Fruit fly (Drosophila melanogaster) whole organism, larva: ENCODE measurements around the gene CG9536.
A peak's percentile ranks its signal among the peaks of the same experiment; 100 is the strongest.

Experiments used
- noc ChIP-seq: fragments of 200-800 bp; sonication (Bioruptor generic); optimal IDR thresholded peaks from 3 replicates; lab custom pipeline; 2019; ENCODE audit warnings: missing biosample characterization, mild to moderate bottlenecking, missing genetic modification characterization, moderate library complexity

CG9536 gene

DNA sequence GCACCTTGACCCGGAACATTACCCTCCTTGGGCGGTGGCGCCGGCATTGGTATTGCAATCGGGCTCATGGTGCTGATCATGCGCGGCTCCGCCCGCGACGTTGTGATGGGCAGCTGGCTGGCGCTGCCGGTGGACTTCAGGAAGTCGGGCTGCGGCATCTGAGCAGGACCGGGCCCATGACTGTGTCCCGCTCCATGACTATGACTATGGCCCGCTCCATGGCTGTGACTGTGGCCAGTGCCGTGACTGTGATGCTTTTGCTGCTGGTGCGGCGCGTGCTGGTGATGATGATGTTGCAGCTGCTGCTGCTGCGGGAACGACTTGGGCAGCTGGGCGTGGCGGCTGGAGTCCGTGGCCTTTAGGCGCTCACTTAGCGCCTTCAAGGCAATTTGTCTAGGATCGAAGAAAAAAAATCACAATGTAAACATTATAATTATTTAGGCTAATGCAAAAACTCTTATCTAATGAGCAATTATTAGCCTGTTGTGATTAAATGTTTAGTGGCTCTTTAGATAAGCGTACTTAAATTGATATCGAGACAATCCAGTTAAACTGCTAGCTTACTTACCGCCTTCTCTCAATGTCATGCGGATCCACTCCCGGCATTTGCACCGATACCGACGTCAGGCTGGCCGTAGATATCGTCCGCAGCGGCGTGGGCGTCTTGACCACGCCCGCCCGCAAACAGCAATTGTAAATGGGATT, 1.7 kb downstream of the CG9536 start:
- peak; percentile 9 for TF ChIP-seq noc

dm6 chr2L:6474298-6474697, 2.5 kb downstream of the CG9536 start:
- TF ChIP-seq noc: no peak

- TF ChIP-seq noc: peak; percentile 73
Observed at dm6 chr2L:6473076-6474037, 3.4 kb downstream of the CG9536 start, which contains the start of gene mmy. Gene mmy (minus strand): TSS chr2L:6473904.

DNA sequence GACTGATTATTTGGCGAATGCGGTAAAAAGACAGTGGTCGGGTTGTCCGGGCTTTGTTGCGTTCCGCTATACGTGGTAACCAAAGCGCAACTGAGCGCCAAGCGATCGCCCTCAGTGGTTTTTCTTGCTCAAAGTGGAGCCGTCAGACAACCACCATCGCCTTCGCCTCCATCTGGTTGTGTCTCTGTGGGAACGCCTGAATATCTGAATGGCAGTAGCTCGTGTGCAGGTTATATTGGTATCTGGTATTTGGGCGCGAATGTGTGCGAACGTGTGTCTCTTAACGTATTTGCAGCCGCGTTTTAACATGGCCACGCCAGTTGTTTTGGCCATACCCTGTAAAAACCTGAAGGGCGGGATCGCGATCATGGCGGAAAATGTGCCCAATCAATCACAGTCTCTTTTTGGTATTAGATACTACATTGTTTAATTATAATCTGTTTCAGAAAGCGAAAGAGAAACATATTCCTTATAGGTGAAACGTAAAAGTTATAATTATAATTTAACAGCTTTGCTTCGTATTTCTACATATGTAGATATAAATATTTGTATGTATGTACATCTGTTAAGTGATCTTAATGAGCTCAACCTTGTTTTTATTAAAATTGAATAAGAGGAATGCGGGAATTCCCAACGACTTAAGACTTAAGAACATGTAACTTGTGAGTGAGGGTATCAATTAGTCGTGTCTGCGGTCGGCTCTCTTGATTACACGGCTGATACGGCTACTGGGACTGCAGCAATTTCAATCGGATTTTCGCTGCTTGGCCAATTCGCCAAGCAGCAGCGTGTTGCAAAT, 4.6 kb downstream of the CG9536 start:
- peak; percentile 60 for TF ChIP-seq noc

DNA sequence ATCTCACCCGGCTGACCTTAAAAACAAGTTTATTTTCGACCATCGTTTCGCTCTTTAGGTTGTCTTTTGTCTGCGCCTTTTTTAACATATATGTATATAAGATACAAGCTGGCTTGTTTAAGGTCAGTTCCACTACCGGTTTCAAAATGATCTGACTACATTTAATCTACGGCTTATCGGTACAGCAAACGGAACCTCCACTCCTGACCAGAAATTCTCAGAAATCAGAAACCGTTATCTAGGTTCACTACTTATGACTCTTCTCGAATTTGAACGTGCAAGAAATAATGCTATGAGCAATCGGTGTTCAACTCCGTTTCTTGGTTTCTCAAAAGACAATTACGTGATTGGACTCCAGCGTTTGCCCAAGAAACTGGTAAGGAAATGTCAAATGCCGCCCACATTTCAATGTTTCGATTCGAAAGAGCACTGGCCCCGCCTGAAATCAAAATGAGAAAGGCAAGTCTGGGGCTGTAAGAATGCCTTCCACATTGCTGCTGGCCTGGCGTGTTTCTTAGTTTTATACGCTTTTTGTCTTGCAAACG, 6.6 kb downstream of the CG9536 start:
- no peak for TF ChIP-seq noc

DNA sequence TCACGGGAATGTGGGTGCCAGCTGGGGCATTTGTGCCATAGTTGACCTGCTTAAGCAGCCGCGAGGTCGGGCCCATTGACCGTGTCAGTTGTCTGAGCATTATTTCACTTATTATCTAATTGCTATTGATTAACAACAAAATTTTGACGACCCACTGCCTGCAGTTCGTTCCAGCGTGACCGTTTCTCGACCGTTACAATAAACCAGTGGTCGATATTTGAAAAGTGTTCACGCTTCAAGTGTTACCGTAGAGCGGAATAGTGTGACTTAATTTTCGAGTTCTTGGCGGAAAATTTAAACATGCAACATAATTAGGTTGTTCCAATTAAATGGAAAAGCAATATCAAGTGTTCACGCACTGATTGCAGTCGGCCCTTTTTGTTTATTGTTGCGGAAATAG, 9.3 kb downstream of the CG9536 start, which contains the start of gene HemK1:
TSS of gene HemK1 (minus strand) at position 190 of the 400 bp plus-strand sequence.
- TF ChIP-seq noc: no peak

- TF ChIP-seq noc: no peak
Observed at dm6 chr2L:6465497-6465896, 11.3 kb downstream of the CG9536 start, which contains the start of gene Rchy1. Gene Rchy1 (minus strand): TSS chr2L:6465669.

dm6 chr2L:6464780-6465179, 12.0 kb downstream of the CG9536 start:
- TF ChIP-seq noc: no peak

DNA sequence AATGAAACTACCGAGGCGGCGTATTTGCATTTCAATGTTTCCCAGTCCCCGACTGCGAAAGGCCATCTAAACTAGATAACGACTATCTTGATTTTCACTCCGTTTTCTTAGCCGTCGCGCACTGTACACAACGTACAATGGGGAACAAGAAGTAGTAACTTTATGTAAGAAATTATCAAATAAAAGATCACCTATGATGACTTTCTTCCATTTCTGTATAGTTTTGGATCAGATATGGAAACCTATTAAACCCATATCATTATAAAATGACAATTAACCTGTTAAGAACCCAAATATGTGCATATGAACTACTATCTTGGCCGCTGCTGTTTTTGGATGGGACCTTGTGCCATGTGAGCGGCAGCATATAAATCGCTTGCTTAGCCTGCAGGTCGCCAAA, 12.5 kb downstream of the CG9536 start:
- no peak for TF ChIP-seq noc

dm6 chr2L:6463392-6463791, 13.4 kb downstream of the CG9536 start:
- TF ChIP-seq noc: no peak

DNA sequence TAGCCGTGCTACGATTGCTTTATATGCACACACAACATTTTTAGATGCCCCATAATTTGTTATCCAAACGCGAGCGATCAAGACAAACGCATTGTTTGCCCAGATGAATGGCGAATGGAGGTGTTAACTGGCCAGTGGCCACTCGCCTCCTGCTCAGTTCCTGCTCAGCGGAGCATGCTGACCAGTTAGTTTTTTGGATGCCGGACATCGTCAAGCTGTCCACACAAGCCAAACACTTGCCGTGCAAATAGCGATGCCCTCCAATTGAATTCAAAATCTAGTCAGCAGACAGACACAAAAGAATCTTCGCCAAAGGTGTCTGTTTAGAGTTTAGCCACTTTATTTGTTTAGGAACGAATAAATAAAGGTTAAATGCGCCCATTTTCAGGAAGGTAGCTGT, 14.5 kb downstream of the CG9536 start:
- no peak for TF ChIP-seq noc

dm6 chr2L:6461497-6461896, 15.3 kb downstream of the CG9536 start:
- peak; percentile 38 for TF ChIP-seq noc

- no peak for TF ChIP-seq noc
Observed at dm6 chr2L:6457583-6457982, 19.2 kb downstream of the CG9536 start.

DNA sequence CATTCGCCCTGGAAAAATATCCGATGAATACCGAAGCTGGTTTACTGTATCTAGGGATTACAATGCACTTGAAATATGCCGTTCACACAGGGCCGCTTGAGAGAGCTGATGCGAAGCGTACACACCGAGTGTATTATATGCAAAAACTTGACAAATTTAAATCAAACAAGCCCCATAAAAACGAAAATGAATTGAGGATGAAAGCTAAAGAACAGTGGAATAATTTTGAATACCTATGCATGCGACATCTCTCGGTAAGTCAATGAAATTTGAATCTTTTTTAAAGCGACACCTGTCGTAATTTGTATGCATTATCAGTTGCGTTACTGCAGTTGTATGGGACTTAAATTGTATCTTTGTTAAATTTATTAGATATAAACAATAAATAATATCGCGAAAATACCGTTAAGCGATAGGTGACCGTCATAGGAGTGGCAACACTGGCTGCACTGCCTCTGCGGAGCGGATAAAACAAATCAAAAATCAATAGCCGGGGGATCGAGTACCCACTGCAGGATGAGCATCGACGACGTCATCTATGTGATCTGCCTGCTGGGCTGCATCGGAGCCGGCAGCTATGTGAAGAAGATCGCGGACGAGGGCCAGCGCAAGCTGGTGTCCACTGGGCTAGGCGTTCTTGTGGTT, 20.7 kb downstream of the CG9536 start, which contains the start of gene frj:
TSS of gene frj (plus strand) at position 98 of the 645 bp plus-strand sequence.
- TF ChIP-seq noc: no peak

DNA sequence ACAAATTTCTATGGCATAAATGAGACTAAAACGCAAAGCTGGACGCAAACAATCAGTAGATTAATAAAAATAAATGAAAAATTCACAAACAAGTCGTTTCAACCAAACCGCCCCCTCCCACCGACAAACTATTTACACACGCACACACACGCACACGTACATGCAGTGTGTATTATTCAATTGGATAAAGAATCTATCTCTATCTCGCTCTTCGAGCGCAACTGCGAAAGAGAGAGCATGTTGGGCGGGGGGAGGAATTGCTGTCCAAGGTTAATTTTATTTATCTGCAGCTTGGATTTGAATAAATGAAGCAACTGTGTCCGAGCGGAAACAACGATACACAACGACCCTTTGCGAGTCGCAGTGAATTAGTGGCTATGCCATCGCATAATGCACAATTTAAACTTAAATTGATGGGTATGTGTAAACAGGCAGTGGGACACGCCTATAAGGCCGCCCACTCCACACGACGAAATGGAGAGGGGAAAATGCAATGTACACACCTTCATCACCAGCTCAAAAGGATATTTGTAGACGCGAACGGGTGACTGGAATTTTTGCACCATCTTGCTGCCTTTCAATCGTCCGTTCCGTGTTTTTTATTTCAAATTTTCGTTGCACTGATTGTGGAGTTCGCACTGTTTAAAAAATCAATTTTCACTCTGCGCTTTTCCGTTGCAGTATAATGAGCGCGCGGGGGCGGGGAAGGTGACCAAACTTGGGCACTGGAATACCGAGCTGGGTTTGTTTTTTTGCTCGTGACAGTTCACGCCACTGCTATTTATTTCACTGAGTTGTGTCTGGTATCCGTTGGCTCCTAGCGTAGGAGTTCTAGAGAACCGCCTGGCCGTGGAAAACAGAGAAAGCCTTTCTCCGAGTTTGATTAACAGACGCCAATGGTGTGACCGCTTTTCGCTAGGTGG, 21.5 kb downstream of the CG9536 start, which contains the start of gene retm:
TSS of gene retm (minus strand) at position 898 of the 923 bp plus-strand sequence.
- peak; percentile 44 for TF ChIP-seq noc
